Fruit fly (Drosophila melanogaster) whole organism, wandering third instar larva: ENCODE data around the gene SdicA.
A peak's percentile ranks its signal among the peaks of the same experiment; 100 is the strongest.

Experiments used
- Abd-B ChIP-seq: fragments of >200 bp; optimal IDR thresholded peaks from 2 replicates; lab custom pipeline; 2017; ENCODE audit warnings: missing biosample characterization, missing genetic modification characterization
- CG32264 ChIP-seq: fragments of 200-800 bp; sonication (Bioruptor generic); optimal IDR thresholded peaks from 2 replicates; lab custom pipeline; 2016; ENCODE audit warnings: missing biosample characterization, missing genetic modification characterization
- CrebA ChIP-seq: fragments of 200-800 bp; sonication (Bioruptor generic); optimal IDR thresholded peaks from 2 replicates; lab custom pipeline; 2016; ENCODE audit warnings: missing biosample characterization, mild to moderate bottlenecking, missing genetic modification characterization, borderline replicate concordance
- Dfd ChIP-seq: fragments of >200 bp; optimal IDR thresholded peaks from 2 replicates; lab custom pipeline; 2017; ENCODE audit warnings: missing biosample characterization, missing genetic modification characterization
- Dif ChIP-seq: fragments of 200-275, 200-300 bp; sonication (Bioruptor generic); optimal IDR thresholded peaks from 2 replicates; lab custom pipeline; 2018; ENCODE audit warnings: missing biosample characterization, missing genetic modification characterization; ENCODE audit not compliant: partially characterized antibody
- HLH106 ChIP-seq: fragments of 200-800 bp; optimal IDR thresholded peaks from 3 replicates; lab custom pipeline; 2019; ENCODE audit warnings: missing biosample characterization, mild to moderate bottlenecking, missing genetic modification characterization, moderate library complexity
- Hnf4 ChIP-seq: fragments of 200-800 bp; sonication (Bioruptor generic); optimal IDR thresholded peaks from 2 replicates; lab custom pipeline; 2016; ENCODE audit warnings: missing biosample characterization, mild to moderate bottlenecking, missing genetic modification characterization
- Hr78 ChIP-seq: fragments of >200 bp; optimal IDR thresholded peaks from 2 replicates; lab custom pipeline; 2017; ENCODE audit warnings: missing biosample characterization, missing genetic modification characterization
- Hr83 ChIP-seq: fragments of 200-300 bp; sonication (Bioruptor generic); optimal IDR thresholded peaks from 2 replicates; lab custom pipeline; 2016; ENCODE audit warnings: missing biosample characterization, mild to moderate bottlenecking, missing genetic modification characterization, moderate library complexity; ENCODE audit not compliant: poor library complexity, severe bottlenecking
- Jra ChIP-seq: sonication (Bioruptor generic); optimal IDR thresholded peaks from 2 replicates; lab custom pipeline; 2016; ENCODE audit warnings: missing biosample characterization, missing genetic modification characterization
- Mio ChIP-seq: sonication (Bioruptor generic); optimal IDR thresholded peaks from 2 replicates; lab custom pipeline; 2016; ENCODE audit warnings: missing biosample characterization, missing genetic modification characterization
- Myc ChIP-seq: fragments of >200 bp; optimal IDR thresholded peaks from 2 replicates; lab custom pipeline; 2017
- N ChIP-seq: fragments of >200 bp; optimal IDR thresholded peaks from 2 replicates; lab custom pipeline; 2018; ENCODE audit warnings: missing biosample characterization, missing external identifiers, missing genetic modification characterization
- OdsH ChIP-seq: fragments of 200-800 bp; sonication (Bioruptor generic); optimal IDR thresholded peaks from 2 replicates; lab custom pipeline; 2016; ENCODE audit warnings: missing biosample characterization, mild to moderate bottlenecking, missing genetic modification characterization
- Rel ChIP-seq, 2 experiments: fragments of 200-800 bp; sonication (Bioruptor generic) in 1 of 2; optimal IDR thresholded peaks; 2 replicates in 1 of 2; 3 replicates in 1 of 2; lab custom pipeline; 2016 to 2019; ENCODE audit warnings: mild to moderate bottlenecking in 2 of 2, missing biosample characterization in 2 of 2, missing genetic modification characterization in 2 of 2, moderate library complexity in 1 of 2
- Sp1 ChIP-seq: fragments of 200-800 bp; sonication (Bioruptor generic); optimal IDR thresholded peaks from 3 replicates; lab custom pipeline; 2019; ENCODE audit warnings: missing biosample characterization, mild to moderate bottlenecking, missing genetic modification characterization, moderate library complexity
- Vsx2 ChIP-seq: fragments of 200-300, 225-300 bp; sonication (Bioruptor generic); optimal IDR thresholded peaks from 2 replicates; lab custom pipeline; 2018; ENCODE audit warnings: missing biosample characterization, missing genetic modification characterization; ENCODE audit not compliant: partially characterized antibody
- br ChIP-seq: fragments of 200-800 bp; sonication (Bioruptor generic); optimal IDR thresholded peaks from 2 replicates; lab custom pipeline; 2016; ENCODE audit warnings: missing biosample characterization, missing genetic modification characterization
- brk ChIP-seq: fragments of 200-800 bp; sonication (Bioruptor generic); optimal IDR thresholded peaks from 2 replicates; lab custom pipeline; 2016; ENCODE audit warnings: missing biosample characterization, mild to moderate bottlenecking, missing genetic modification characterization
- dl ChIP-seq, 2 experiments: fragments of 175-275, 200-275 bp in 1 of 2; fragments of 200-275 bp in 1 of 2; sonication (Bioruptor generic); optimal IDR thresholded peaks; lab custom pipeline; 2018; ENCODE audit warnings: mild to moderate bottlenecking in 2 of 2, missing biosample characterization in 2 of 2, missing genetic modification characterization in 2 of 2, moderate library complexity in 2 of 2; ENCODE audit not compliant: partially characterized antibody in 2 of 2, insufficient read depth in 1 of 2
- dmrt93B ChIP-seq: fragments of 200-800 bp; sonication (Bioruptor generic); optimal IDR thresholded peaks from 2 replicates; lab custom pipeline; 2018; ENCODE audit warnings: missing biosample characterization, mild to moderate bottlenecking, missing genetic modification characterization
- dsf ChIP-seq: sonication (Bioruptor generic); optimal IDR thresholded peaks from 2 replicates; lab custom pipeline; 2016; ENCODE audit warnings: missing biosample characterization, missing genetic modification characterization, borderline replicate concordance
- ey ChIP-seq: fragments of 200-800 bp; sonication (Bioruptor generic); optimal IDR thresholded peaks from 2 replicates; lab custom pipeline; 2016; ENCODE audit warnings: missing biosample characterization, missing genetic modification characterization
- foxo ChIP-seq, 2 experiments: fragments of 200-800 bp; sonication (Bioruptor generic); optimal IDR thresholded peaks; 2 replicates in 1 of 2; 3 replicates in 1 of 2; lab custom pipeline; 2016 to 2017; ENCODE audit warnings: missing biosample characterization in 2 of 2, missing genetic modification characterization in 2 of 2
- h ChIP-seq: fragments of 200-800 bp; sonication (Bioruptor generic); optimal IDR thresholded peaks from 3 replicates; lab custom pipeline; 2016; ENCODE audit warnings: missing biosample characterization, mild to moderate bottlenecking, missing genetic modification characterization
- jim ChIP-seq: fragments of 175-275, 200-325 bp; sonication (Bioruptor generic); optimal IDR thresholded peaks from 2 replicates; lab custom pipeline; 2016; ENCODE audit warnings: missing biosample characterization, mild to moderate bottlenecking, missing genetic modification characterization
- lola ChIP-seq: fragments of >200 bp; optimal IDR thresholded peaks from 2 replicates; lab custom pipeline; 2017; ENCODE audit warnings: missing biosample characterization, missing genetic modification characterization
- psq ChIP-seq: fragments of 200-800 bp; sonication (Bioruptor generic); optimal IDR thresholded peaks from 3 replicates; lab custom pipeline; 2017; ENCODE audit warnings: missing biosample characterization, mild to moderate bottlenecking, missing genetic modification characterization, moderate library complexity
- rgr ChIP-seq: fragments of 200-800 bp; sonication (Bioruptor generic); optimal IDR thresholded peaks from 3 replicates; lab custom pipeline; 2016; ENCODE audit warnings: missing biosample characterization, mild to moderate bottlenecking, missing genetic modification characterization
- sage ChIP-seq: fragments of 200-800 bp; sonication (Bioruptor generic); optimal IDR thresholded peaks from 2 replicates; lab custom pipeline; 2016; ENCODE audit warnings: missing biosample characterization, mild to moderate bottlenecking, missing genetic modification characterization
- sv ChIP-seq: fragments of 200-800 bp; sonication (Bioruptor generic); optimal IDR thresholded peaks from 3 replicates; lab custom pipeline; 2016; ENCODE audit warnings: missing biosample characterization, missing genetic modification characterization
- tai ChIP-seq: sonication (Bioruptor generic); optimal IDR thresholded peaks from 2 replicates; lab custom pipeline; 2016; ENCODE audit warnings: missing biosample characterization, missing genetic modification characterization
- usp ChIP-seq: fragments of >200 bp; optimal IDR thresholded peaks from 2 replicates; lab custom pipeline; 2017; ENCODE audit warnings: missing biosample characterization, missing genetic modification characterization
- woc ChIP-seq: sonication (Bioruptor generic); optimal IDR thresholded peaks from 2 replicates; lab custom pipeline; 2016; ENCODE audit warnings: missing biosample characterization, mild to moderate bottlenecking, missing genetic modification characterization

SdicA gene

dm6 chrX:20240518-20241186, 38.9 kb upstream of the SdicA start:
- TF ChIP-seq CG32264 (GFP tag; lab: Kevin White, UChicago): no peak
- TF ChIP-seq foxo (GFP tag; optimal IDR thresholded peaks at IDR 0.05; lab: Kevin White, UChicago): no peak
- TF ChIP-seq dsf: no peak
- no peak for TF ChIP-seq woc (GFP tag; lab: Kevin White, UChicago)
- TF ChIP-seq ey (GFP tag; lab: Kevin White, UChicago): no peak
- no peak for TF ChIP-seq Vsx2

- no peak for TF ChIP-seq lola (GFP tag; lab: Kevin White, UChicago)
- no peak for TF ChIP-seq Hr83 (GFP tag; lab: Kevin White, UChicago)
- no peak for TF ChIP-seq Mio
- no peak for TF ChIP-seq OdsH (GFP tag; lab: Kevin White, UChicago)
- TF ChIP-seq Myc (lab: Kevin White, UChicago): no peak
- TF ChIP-seq Hr78 (GFP tag; lab: Kevin White, UChicago): no peak
- no peak for TF ChIP-seq h (GFP tag; lab: Kevin White, UChicago)
- no peak for TF ChIP-seq Dif (GFP tag; lab: Kevin White, UChicago)
- no peak for TF ChIP-seq sv (GFP tag; lab: Kevin White, UChicago)
- no peak for TF ChIP-seq tai (GFP tag; lab: Kevin White, UChicago)
- TF ChIP-seq woc (GFP tag; lab: Kevin White, UChicago): no peak
- TF ChIP-seq Dfd (GFP tag; lab: Kevin White, UChicago): no peak
- TF ChIP-seq Vsx2: no peak
- no peak for TF ChIP-seq br
Observed at dm6 chrX:20239608-20239941, 37.8 kb upstream of the SdicA start, which contains the start of gene obst-A. obst-A (plus strand) TSS chrX:20239855.

- TF ChIP-seq CG32264 (GFP tag; lab: Kevin White, UChicago) (no peak), tai (GFP tag; lab: Kevin White, UChicago) (no peak), Abd-B (no peak), woc (GFP tag; lab: Kevin White, UChicago) (peak; percentile 46), sv (GFP tag; lab: Kevin White, UChicago) (no peak), psq (GFP tag; lab: Kevin White, UChicago) (peak; percentile 1), Hr78 (GFP tag; lab: Kevin White, UChicago) (no peak), dmrt93B (no peak), Vsx2 (peak; percentile 38)
Observed at dm6 chrX:20238736-20239607, 37.2 kb upstream of the SdicA start.

DNA sequence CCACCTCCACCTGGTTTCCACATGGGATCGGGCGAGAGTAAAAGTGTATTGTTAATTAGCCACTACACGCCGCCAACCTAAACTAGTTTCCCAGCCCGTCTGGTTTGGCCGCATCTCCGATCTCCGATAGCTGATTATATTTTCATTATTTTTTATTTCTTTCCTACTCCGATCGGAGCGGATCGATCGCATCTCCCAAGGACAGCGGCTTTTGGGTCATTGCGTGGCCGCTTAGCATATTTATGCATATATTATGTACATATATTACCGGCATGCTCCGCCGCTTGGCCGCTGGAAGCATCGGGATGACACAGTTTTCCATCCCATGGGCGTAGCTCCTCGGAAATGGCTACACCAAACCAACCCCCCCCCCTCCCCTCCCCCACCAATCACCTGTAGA, 36.2 kb upstream of the SdicA start:
- no peak for TF ChIP-seq Jra
- TF ChIP-seq N: no peak
- no peak for TF ChIP-seq lola (GFP tag; lab: Kevin White, UChicago)
- no peak for TF ChIP-seq dsf
- TF ChIP-seq Myc (lab: Kevin White, UChicago): no peak
- no peak for TF ChIP-seq HLH106 (tag; lab: Kevin White, UChicago)
- TF ChIP-seq dl (GFP tag; optimal IDR thresholded peaks at IDR 0.05; lab: Kevin White, UChicago; ENCODE audit: insufficient read depth in 1 of 2, partially characterized antibody in 2 of 2): no peak
- no peak for TF ChIP-seq jim (GFP tag; lab: Kevin White, UChicago)
- TF ChIP-seq Mio: no peak
- TF ChIP-seq Hr78 (GFP tag; lab: Kevin White, UChicago): no peak

dm6 chrX:20235794-20236513, 34.2 kb upstream of the SdicA start, which contains the start of gene sw:
sw (minus strand) TSS chrX:20236382.
- TF ChIP-seq Dfd (GFP tag; lab: Kevin White, UChicago): no peak
- no peak for TF ChIP-seq Vsx2
- no peak for TF ChIP-seq sage (GFP tag; lab: Kevin White, UChicago)
- TF ChIP-seq brk (GFP tag; lab: Kevin White, UChicago): no peak
- peak; percentile 13 for TF ChIP-seq psq (GFP tag; lab: Kevin White, UChicago)
- no peak for TF ChIP-seq Dif (GFP tag; lab: Kevin White, UChicago)
- peak; percentile 47 for TF ChIP-seq dmrt93B
- no peak for TF ChIP-seq Hr78 (GFP tag; lab: Kevin White, UChicago)
- TF ChIP-seq dl (GFP tag; optimal IDR thresholded peaks at IDR 0.05; lab: Kevin White, UChicago; ENCODE audit: insufficient read depth in 1 of 2, partially characterized antibody in 2 of 2): no peak
- TF ChIP-seq Sp1: peak; percentile 43
- TF ChIP-seq HLH106 (tag; lab: Kevin White, UChicago): peak; percentile 76
- TF ChIP-seq CrebA (GFP tag; lab: Kevin White, UChicago): no peak
- peak; percentile 57 for TF ChIP-seq Hnf4
- TF ChIP-seq rgr (GFP tag; lab: Kevin White, UChicago): peak; percentile 26
- no peak for TF ChIP-seq CG32264 (GFP tag; lab: Kevin White, UChicago)
- peak; percentile 17 for TF ChIP-seq sv (GFP tag; lab: Kevin White, UChicago)
- no peak for TF ChIP-seq lola (GFP tag; lab: Kevin White, UChicago)
- TF ChIP-seq usp (GFP tag; lab: Kevin White, UChicago): no peak
- TF ChIP-seq h (GFP tag; lab: Kevin White, UChicago): peak; percentile 31
- peak; percentile 39 for TF ChIP-seq tai (GFP tag; lab: Kevin White, UChicago)
- peak; percentile 78 for TF ChIP-seq woc (GFP tag; lab: Kevin White, UChicago)
- peak; percentile 46 for TF ChIP-seq Jra
- no peak for TF ChIP-seq jim (GFP tag; lab: Kevin White, UChicago)
- no peak for TF ChIP-seq Rel (GFP tag; optimal IDR thresholded peaks at IDR 0.05; lab: Kevin White, UChicago)
- TF ChIP-seq Rel (tag; optimal IDR thresholded peaks at IDR 0.05; lab: Kevin White, UChicago): no peak
